Fruit fly (Drosophila melanogaster) whole organism, embryonic: ENCODE data around the gene Cat.

ENCODE experiments used
- Asciz ChIP-seq: fragments of 200-800 bp; sonication (Bioruptor generic); optimal IDR thresholded peaks from 2 replicates; lab custom pipeline; 2017; ENCODE audit warnings: missing biosample characterization, mild to moderate bottlenecking, missing genetic modification characterization, missing genetic modification reagents
- CG10267 ChIP-seq: fragments of 200-800 bp; sonication (Bioruptor generic); optimal IDR thresholded peaks from 2 replicates; lab custom pipeline; 2018; ENCODE audit warnings: missing biosample characterization, mild to moderate bottlenecking, missing genetic modification characterization, moderate library complexity
- CG10565 ChIP-seq: fragments of 200-800 bp; sonication (Bioruptor generic); optimal IDR thresholded peaks from 3 replicates; lab custom pipeline; 2016; ENCODE audit warnings: missing biosample characterization, mild to moderate bottlenecking, missing genetic modification characterization
- CG10979 ChIP-seq: fragments of 200-800 bp; sonication (Bioruptor generic); optimal IDR thresholded peaks from 2 replicates; lab custom pipeline; 2018; ENCODE audit warnings: missing biosample characterization, mild to moderate bottlenecking, missing genetic modification characterization, moderate library complexity
- CG17385 ChIP-seq: fragments of 200-800 bp; sonication (Bioruptor generic); optimal IDR thresholded peaks from 3 replicates; lab custom pipeline; 2018; ENCODE audit warnings: missing biosample characterization, mild to moderate bottlenecking, missing genetic modification characterization
- CG18011 ChIP-seq: fragments of 200-800 bp; sonication (Bioruptor generic); optimal IDR thresholded peaks from 2 replicates; lab custom pipeline; 2017; ENCODE audit warnings: missing biosample characterization, missing genetic modification characterization, mild to moderate bottlenecking, moderate library complexity, missing genotype
- CG2116 ChIP-seq: fragments of 200-800 bp; sonication (Bioruptor generic); optimal IDR thresholded peaks from 3 replicates; lab custom pipeline; 2018; ENCODE audit warnings: missing biosample characterization, mild to moderate bottlenecking, missing genetic modification characterization
- CG2712 ChIP-seq: fragments of 200-800 bp; optimal IDR thresholded peaks from 3 replicates; lab custom pipeline; 2019; ENCODE audit warnings: missing biosample characterization, mild to moderate bottlenecking, missing genetic modification characterization, moderate library complexity
- CG32532 ChIP-seq: fragments of 200-800 bp; sonication (Bioruptor generic); IDR thresholded peaks from 2 replicates; pipeline ENCODE4 v1.3.6; 2022; ENCODE audit warnings: missing biosample characterization, missing genetic modification characterization
- CG32767 ChIP-seq: fragments of 200-800 bp; sonication (Bioruptor generic); IDR thresholded peaks from 2 replicates; pipeline ENCODE4 v1.3.6; 2022; ENCODE audit warnings: missing biosample characterization, missing genetic modification characterization
- CG33213 ChIP-seq: fragments of 200-800 bp; sonication (Bioruptor generic); optimal IDR thresholded peaks from 3 replicates; lab custom pipeline; 2016; ENCODE audit warnings: missing biosample characterization, missing genetic modification characterization
- CG34422 ChIP-seq: fragments of 200-800 bp; sonication (Bioruptor generic); IDR thresholded peaks from 3 replicates; pipeline ENCODE4 v1.3.6; 2022; ENCODE audit warnings: missing biosample characterization, missing genetic modification characterization
- CG3847 ChIP-seq: fragments of 200-800 bp; sonication (Bioruptor generic); IDR thresholded peaks from 2 replicates; pipeline ENCODE4 v1.3.6; 2022; ENCODE audit warnings: missing biosample characterization, missing genetic modification characterization
- CG4730 ChIP-seq: fragments of 200-800 bp; sonication (Bioruptor generic); IDR thresholded peaks from 2 replicates; pipeline ENCODE4 v1.3.6; 2022; ENCODE audit warnings: missing biosample characterization, missing genetic modification characterization
- CG5953 ChIP-seq: fragments of 200-800 bp; sonication (Bioruptor generic); IDR thresholded peaks from 2 replicates; pipeline ENCODE4 v1.3.6; 2022; ENCODE audit warnings: missing biosample characterization, missing genetic modification characterization
- CG7786 ChIP-seq: fragments of 200-800 bp; sonication (Bioruptor generic); optimal IDR thresholded peaks from 2 replicates; lab custom pipeline; 2016; ENCODE audit warnings: missing biosample characterization, missing genetic modification characterization
- CG8290 ChIP-seq, 3 experiments: fragments of 200-800 bp; sonication (Bioruptor generic); optimal IDR thresholded peaks; 2 replicates each; lab custom pipeline; 2016 to 2019; ENCODE audit warnings: missing biosample characterization in 3 of 3, missing genetic modification characterization in 3 of 3, mild to moderate bottlenecking in 2 of 3, moderate library complexity in 1 of 3
- CG8924 ChIP-seq: fragments of 200-800 bp; optimal IDR thresholded peaks from 3 replicates; lab custom pipeline; 2019; ENCODE audit warnings: missing biosample characterization, mild to moderate bottlenecking, missing genetic modification characterization, moderate library complexity
- CG9437 ChIP-seq: fragments of 200-800 bp; sonication (Bioruptor generic); optimal IDR thresholded peaks from 2 replicates; lab custom pipeline; 2018; ENCODE audit warnings: missing biosample characterization, mild to moderate bottlenecking, missing genetic modification characterization
- CG9727 ChIP-seq: fragments of 200-800 bp; sonication (Bioruptor generic); optimal IDR thresholded peaks from 3 replicates; lab custom pipeline; 2017; ENCODE audit warnings: missing biosample characterization, mild to moderate bottlenecking, missing genetic modification characterization
- CkIIα-i1 ChIP-seq: fragments of 200-800 bp; sonication (Bioruptor generic); IDR thresholded peaks from 2 replicates; pipeline ENCODE4 v1.3.6; 2022; ENCODE audit warnings: missing biosample characterization, missing genetic modification characterization
- D19A ChIP-seq: fragments of 200-800 bp; optimal IDR thresholded peaks from 3 replicates; lab custom pipeline; 2019; ENCODE audit warnings: missing biosample characterization, mild to moderate bottlenecking, missing genetic modification characterization, moderate library complexity
- Dref ChIP-seq: fragments of 200-800 bp; sonication (Bioruptor generic); IDR thresholded peaks from 2 replicates; pipeline ENCODE4 v1.3.6; 2022; ENCODE audit warnings: missing biosample characterization, missing genetic modification characterization
- HLH3B ChIP-seq: fragments of 200-800 bp; sonication (Bioruptor generic); IDR thresholded peaks from 2 replicates; pipeline ENCODE4 v1.3.6; 2022; ENCODE audit warnings: missing biosample characterization, missing genetic modification characterization
- Hmr ChIP-seq: fragments of 200-800 bp; sonication (Bioruptor generic); optimal IDR thresholded peaks from 3 replicates; lab custom pipeline; 2017; ENCODE audit warnings: mild to moderate bottlenecking, missing biosample characterization, missing genetic modification reagents, missing genetic modification characterization
- Hmx ChIP-seq: fragments of 200-800 bp; sonication (Bioruptor generic); optimal IDR thresholded peaks from 2 replicates; lab custom pipeline; 2016; ENCODE audit warnings: missing biosample characterization, missing genetic modification characterization
- Hr39 ChIP-seq: fragments of >200 bp; optimal IDR thresholded peaks from 2 replicates; lab custom pipeline; 2017
- Max ChIP-seq: fragments of 200-800 bp; sonication (Bioruptor generic); optimal IDR thresholded peaks from 2 replicates; lab custom pipeline; 2016; ENCODE audit warnings: missing biosample characterization, mild to moderate bottlenecking, missing genetic modification characterization
- Myb ChIP-seq: fragments of 200-800 bp; sonication (Bioruptor generic); optimal IDR thresholded peaks from 2 replicates; lab custom pipeline; 2016; ENCODE audit warnings: missing biosample characterization, missing genetic modification characterization
- Spps ChIP-seq: fragments of 200-800 bp; sonication (Bioruptor generic); optimal IDR thresholded peaks from 2 replicates; lab custom pipeline; 2018; ENCODE audit warnings: missing biosample characterization, mild to moderate bottlenecking, missing genetic modification characterization
- Sry-β ChIP-seq: fragments of 200-800 bp; sonication (Bioruptor generic); optimal IDR thresholded peaks from 2 replicates; lab custom pipeline; 2018; ENCODE audit warnings: missing biosample characterization, mild to moderate bottlenecking, missing genetic modification characterization, moderate library complexity
- Usf ChIP-seq: fragments of 200-800 bp; sonication (Bioruptor generic); optimal IDR thresholded peaks from 2 replicates; lab custom pipeline; 2017; ENCODE audit warnings: missing genotype, missing biosample characterization, missing genetic modification characterization
- al ChIP-seq: fragments of 200-800 bp; sonication (Bioruptor generic); IDR thresholded peaks from 2 replicates; pipeline ENCODE4 v1.3.6; 2022; ENCODE audit warnings: missing biosample characterization, missing genetic modification characterization
- aop ChIP-seq: fragments of 200-800 bp; sonication (Bioruptor generic); IDR thresholded peaks from 2 replicates; pipeline ENCODE4 v1.3.6; 2022; ENCODE audit warnings: missing biosample characterization, missing genetic modification characterization
- ash1 ChIP-seq: fragments of 200-800 bp; sonication (Bioruptor generic); optimal IDR thresholded peaks from 2 replicates; lab custom pipeline; 2018; ENCODE audit warnings: missing biosample characterization, mild to moderate bottlenecking, missing genetic modification characterization
- az2 ChIP-seq: fragments of 200-800 bp; sonication (Bioruptor generic); optimal IDR thresholded peaks from 3 replicates; lab custom pipeline; 2016; ENCODE audit warnings: missing biosample characterization, missing genetic modification characterization
- br ChIP-seq: fragments of >200 bp; optimal IDR thresholded peaks from 2 replicates; lab custom pipeline; 2017
- chinmo ChIP-seq: fragments of 200-800 bp; sonication (Bioruptor generic); IDR thresholded peaks from 4 replicates; pipeline ENCODE4 v1.3.6; 2022; ENCODE audit warnings: missing biosample characterization, missing genetic modification characterization; ENCODE audit not compliant: partially characterized antibody
- crp ChIP-seq, 2 experiments: fragments of 200-800 bp; sonication (Bioruptor generic); optimal IDR thresholded peaks; 2 replicates in 1 of 2; 3 replicates in 1 of 2; lab custom pipeline; 2017; ENCODE audit warnings: missing biosample characterization in 2 of 2, missing genetic modification characterization in 2 of 2, mild to moderate bottlenecking in 1 of 2, moderate library complexity in 1 of 2
- dysf ChIP-seq: fragments of 200-800 bp; sonication (Bioruptor generic); IDR thresholded peaks from 3 replicates; pipeline ENCODE4 v1.3.6; 2022; ENCODE audit warnings: missing biosample characterization, missing genetic modification characterization
- gem ChIP-seq: fragments of 200-800 bp; sonication (Bioruptor generic); optimal IDR thresholded peaks from 2 replicates; lab custom pipeline; 2019; ENCODE audit warnings: missing biosample characterization, mild to moderate bottlenecking, missing genetic modification characterization, moderate library complexity
- ham ChIP-seq: fragments of 200-800 bp; sonication (Bioruptor generic); IDR thresholded peaks from 2 replicates; pipeline ENCODE4 v1.3.6; 2022; ENCODE audit warnings: missing biosample characterization, missing genetic modification characterization
- pfk ChIP-seq: fragments of 200-800 bp; sonication (Bioruptor generic); optimal IDR thresholded peaks from 2 replicates; lab custom pipeline; 2018; ENCODE audit warnings: missing biosample characterization, mild to moderate bottlenecking, missing genetic modification characterization, moderate library complexity
- phol ChIP-seq: fragments of 200-800 bp; sonication (Bioruptor generic); optimal IDR thresholded peaks from 3 replicates; lab custom pipeline; 2018; ENCODE audit warnings: missing biosample characterization, mild to moderate bottlenecking, missing genetic modification characterization, moderate library complexity
- prd ChIP-seq, 3 experiments: fragments of >200 bp in 2 of 3; fragments of 200-800 bp in 1 of 3; sonication (Bioruptor generic) in 1 of 3; optimal IDR thresholded peaks in 2 of 3; IDR thresholded peaks in 1 of 3; 2 replicates in 2 of 3; 3 replicates in 1 of 3; pipeline versions ENCODE4 v1.3.6 to Lab custom; 2017 to 2022; ENCODE audit warnings: missing biosample characterization in 1 of 3, missing genetic modification characterization in 1 of 3
- salm ChIP-seq: fragments of 200-800 bp; sonication (Bioruptor generic); optimal IDR thresholded peaks from 2 replicates; lab custom pipeline; 2018; ENCODE audit warnings: missing biosample characterization, mild to moderate bottlenecking, missing genetic modification characterization
- sens ChIP-seq: fragments of 200-800 bp; sonication (Bioruptor generic); peaks from one replicate; lab custom pipeline; 2016; ENCODE audit warnings: missing biosample characterization, missing genetic modification characterization
- sisA ChIP-seq: fragments of 200-800 bp; sonication (Bioruptor generic); IDR thresholded peaks from 2 replicates; pipeline ENCODE4 v1.3.6; 2022; ENCODE audit warnings: missing biosample characterization, missing genetic modification characterization
- unpg ChIP-seq: fragments of 200-800 bp; sonication (Bioruptor generic); optimal IDR thresholded peaks from 3 replicates; lab custom pipeline; 2018; ENCODE audit warnings: missing biosample characterization, mild to moderate bottlenecking, missing genetic modification characterization, moderate library complexity
- yki ChIP-seq: fragments of >200 bp; optimal IDR thresholded peaks from 3 replicates; lab custom pipeline; 2018
- zen2 ChIP-seq: fragments of 200-800 bp; sonication (Bioruptor generic); IDR thresholded peaks from 3 replicates; pipeline ENCODE4 v1.3.6; 2022; ENCODE audit warnings: missing biosample characterization, missing genetic modification characterization; ENCODE audit not compliant: partially characterized antibody

Cat gene

dm6 chr3L:18801194-18801695 is 21.2 kb upstream of the Cat start, which contains the start of gene ftz-f1 (continued):
- no peak for TF ChIP-seq Hmx
- TF ChIP-seq br: no peak
- TF ChIP-seq sisA (GFP tag; lab: Robert Waterston, UW): no peak
- TF ChIP-seq CG10267 (tag; lab: Kevin White, UChicago): no peak
- no peak for TF ChIP-seq CG10979
- TF ChIP-seq CG18011 (GFP tag; lab: Kevin White, UChicago): peak; percentile 3
- peak; percentile 68; the same call in 1 of the 2 replicates for TF ChIP-seq CG32532 (GFP tag; lab: Robert Waterston, UW)
- peak; percentile 19 for TF ChIP-seq ash1 (GFP tag; lab: Kevin White, UChicago)
- TF ChIP-seq HLH3B (GFP tag; lab: Robert Waterston, UW): no peak
- no peak for TF ChIP-seq Hr39 (lab: Kevin White, UChicago)
- no peak for TF ChIP-seq al (GFP tag; lab: Robert Waterston, UW)
- TF ChIP-seq CG8290 (GFP tag; optimal IDR thresholded peaks at IDR 0.05; lab: Kevin White, UChicago): peak; percentile 32
- TF ChIP-seq CG8290 (tag; optimal IDR thresholded peaks at IDR 0.05; lab: Kevin White, UChicago): peak in 1 of 2 experiments; percentile 2
- TF ChIP-seq Max (GFP tag; lab: Kevin White, UChicago): no peak
- TF ChIP-seq dysf (GFP tag; lab: Robert Waterston, UW): no peak
- no peak for TF ChIP-seq gem (tag; lab: Kevin White, UChicago)
- TF ChIP-seq Myb (GFP tag; lab: Kevin White, UChicago): peak; percentile 56
- no peak for TF ChIP-seq CG5953 (GFP tag; lab: Robert Waterston, UW)
- TF ChIP-seq az2 (GFP tag; lab: Kevin White, UChicago): no peak
- peak; percentile 92 for TF ChIP-seq CG17385 (GFP tag; lab: Kevin White, UChicago)
- TF ChIP-seq CG9727 (GFP tag; lab: Kevin White, UChicago): no peak
- TF ChIP-seq D19A: no peak
- no peak for TF ChIP-seq prd (optimal IDR thresholded peaks at IDR 0.05; lab: Kevin White, UChicago)
- TF ChIP-seq prd (GFP tag; IDR thresholded peaks at IDR 0.05; lab: Robert Waterston, UW): 0 out of 3 replicates have a peak, but pooled peaks have one; percentile 11
- no peak for TF ChIP-seq CG9437 (GFP tag; lab: Kevin White, UChicago)
- peak; percentile 50 for TF ChIP-seq CG3847 (GFP tag; lab: Robert Waterston, UW)
- no peak for TF ChIP-seq ham
- TF ChIP-seq CG7786 (GFP tag; lab: Kevin White, UChicago): no peak
- TF ChIP-seq zen2 (GFP tag; lab: Robert Waterston, UW): no peak; the same call in 2 of the 3 replicates
- TF ChIP-seq Hmr (GFP tag; lab: Kevin White, UChicago): no peak
- peak; percentile 99 for TF ChIP-seq chinmo (GFP tag; lab: Robert Waterston, UW)
- no peak for TF ChIP-seq CkIIα-i1 (GFP tag; lab: Robert Waterston, UW)
- no peak for TF ChIP-seq Usf
- no peak for TF ChIP-seq CG4730 (GFP tag; lab: Robert Waterston, UW)
- no peak for TF ChIP-seq CG33213
- peak; percentile 25 for TF ChIP-seq salm (tag; lab: Kevin White, UChicago)
- no peak for TF ChIP-seq aop
- peak; percentile 47 for TF ChIP-seq pfk (GFP tag; lab: Kevin White, UChicago)
- no peak for TF ChIP-seq Spps (tag; lab: Kevin White, UChicago)
- peak; percentile 32; the same call in 1 of the 3 replicates for TF ChIP-seq CG34422 (GFP tag; lab: Robert Waterston, UW)
- no peak for TF ChIP-seq Sry-β (GFP tag; lab: Kevin White, UChicago)
- TF ChIP-seq yki: no peak
- no peak for TF ChIP-seq CG10565 (GFP tag; lab: Kevin White, UChicago)
- TF ChIP-seq sens (GFP tag; lab: Kevin White, UChicago): no peak
- TF ChIP-seq Dref (GFP tag; lab: Robert Waterston, UW): peak; percentile 97
- peak; percentile 38 for TF ChIP-seq CG2712
- TF ChIP-seq CG32767 (GFP tag; lab: Robert Waterston, UW): peak; percentile 11; the same call in 1 of the 2 replicates
- peak in 1 of 2 experiments; percentile 26 for TF ChIP-seq crp (GFP tag; optimal IDR thresholded peaks at IDR 0.05; lab: Kevin White, UChicago)
- no peak for TF ChIP-seq Asciz
- TF ChIP-seq CG8924: no peak
- TF ChIP-seq phol: no peak
- no peak for TF ChIP-seq unpg (GFP tag; lab: Kevin White, UChicago)
- peak; percentile 57 for TF ChIP-seq CG2116
